Fruit fly (Drosophila melanogaster): ENCODE data around the gene inaF-D.

DNA sequence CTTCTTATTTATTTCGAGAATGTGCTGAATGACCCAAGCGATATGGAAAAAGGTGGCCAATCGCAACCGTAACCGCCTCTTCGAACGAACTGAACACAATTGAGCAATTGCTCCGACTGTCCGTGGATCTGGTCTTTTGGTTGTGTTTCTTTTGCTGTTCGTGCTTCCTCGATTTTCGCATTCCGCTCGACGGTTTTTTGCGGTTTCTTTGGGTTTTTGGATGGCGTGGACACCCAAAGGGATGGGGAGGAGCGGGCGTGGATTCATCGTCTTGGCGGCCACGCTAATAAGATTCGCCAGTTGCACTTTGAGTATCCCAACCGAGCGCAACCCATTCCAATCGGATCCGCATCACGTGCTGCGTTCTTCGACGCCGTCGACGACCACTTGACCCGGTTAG, 3.8 kb upstream of the inaF-D start, which contains the start of gene inaF-B:
- TF ChIP-seq CG2116 (GFP tag; optimal IDR thresholded peaks at IDR 0.05) (no peak), CG6254 (GFP tag; optimal IDR thresholded peaks at IDR 0.05) (no peak), CG8478 (optimal IDR thresholded peaks at IDR 0.05) (no peak), E2f1 (GFP tag; IDR thresholded peaks at IDR 0.05) (no peak), TFAM (GFP tag; optimal IDR thresholded peaks at IDR 0.05) (no peak), CG2129 (GFP tag; IDR thresholded peaks at IDR 0.05; ENCODE audit: partially characterized antibody) (no peak), CG31224 (GFP tag; IDR thresholded peaks at IDR 0.05) (no peak), gro (GFP tag; optimal IDR thresholded peaks at IDR 0.05) (no peak), Ssrp (tag; optimal IDR thresholded peaks at IDR 0.05) (no peak), da (GFP tag; optimal IDR thresholded peaks at IDR 0.05) (no peak), CG30403 (GFP tag; optimal IDR thresholded peaks at IDR 0.05) (no peak)

Data from whole organism, embryonic.